Worm (Caenorhabditis elegans) whole organism, young adult: ENCODE data around the gene sor-3.

Experiments used
- B0261.1 ChIP-seq: sonication (generic microtip); optimal IDR thresholded peaks from 2 replicates; lab custom pipeline; 2016; ENCODE audit warnings: mild to moderate bottlenecking, missing genetic modification characterization, moderate library complexity, missing compliant biosample characterization
- B0336.3 ChIP-seq: fragments of 200-800 bp; sonication (Bioruptor generic); IDR thresholded peaks from 2 replicates; pipeline ENCODE4 v1.3.6; 2022; ENCODE audit warnings: missing genetic modification characterization, missing compliant biosample characterization
- C17E4.6 ChIP-seq: fragments of 200-800 bp; sonication (Bioruptor generic); IDR thresholded peaks from 2 replicates; pipeline ENCODE4 v1.3.6; 2022; ENCODE audit warnings: missing genetic modification reagents, missing genetic modification characterization, missing compliant biosample characterization
- F22D6.2 ChIP-seq: sonication (generic microtip); optimal IDR thresholded peaks from 2 replicates; lab custom pipeline; 2016; ENCODE audit warnings: mild to moderate bottlenecking, missing genetic modification characterization, missing compliant biosample characterization
- F33H1.4 ChIP-seq: fragments of 200-800 bp; sonication (Bioruptor generic); IDR thresholded peaks from 2 replicates; pipeline ENCODE4 v1.3.6; 2022; ENCODE audit warnings: missing genetic modification reagents, missing genetic modification characterization, missing compliant biosample characterization
- F57A8.1 ChIP-seq: fragments of 200-800 bp; sonication (Bioruptor generic); optimal IDR thresholded peaks from 2 replicates; lab custom pipeline; 2018; ENCODE audit warnings: mild to moderate bottlenecking, missing genetic modification characterization, moderate library complexity, missing compliant biosample characterization
- T07F8.4 ChIP-seq: sonication (generic microtip); optimal IDR thresholded peaks from 2 replicates; lab custom pipeline; 2016; ENCODE audit warnings: mild to moderate bottlenecking, missing genetic modification characterization, moderate library complexity, missing compliant biosample characterization
- ZK185.1 ChIP-seq: sonication (generic microtip); optimal IDR thresholded peaks from 2 replicates; lab custom pipeline; 2016; ENCODE audit warnings: mild to moderate bottlenecking, missing genetic modification characterization, missing compliant biosample characterization; ENCODE audit not compliant: poor library complexity, severe bottlenecking
- ama-1 ChIP-seq, 3 experiments: fragments of 150-350 bp in 1 of 3; sonication (generic microtip) in 2 of 3; optimal IDR thresholded peaks; 2 replicates each; lab custom pipeline; 2014 to 2018; ENCODE audit warnings: missing biosample characterization in 2 of 3, missing genetic modification characterization in 2 of 3, missing genetic modification reagents in 2 of 3
- aptf-2 ChIP-seq: fragments of 200-800 bp; sonication (Bioruptor generic); conservative IDR thresholded peaks from 2 replicates; pipeline ENCODE4 v1.3.6; 2022; ENCODE audit warnings: missing genetic modification reagents, missing genetic modification characterization, missing compliant biosample characterization
- aptf-3 ChIP-seq: fragments of 200-800 bp; sonication (Bioruptor generic); IDR thresholded peaks from 2 replicates; pipeline ENCODE4 v1.3.6; 2022; ENCODE audit warnings: missing genetic modification characterization, missing compliant biosample characterization
- attf-5 ChIP-seq: fragments of 200-800 bp; sonication (Bioruptor generic); optimal IDR thresholded peaks from 2 replicates; lab custom pipeline; 2018; ENCODE audit warnings: mild to moderate bottlenecking, missing genetic modification characterization, missing compliant biosample characterization
- attf-6 ChIP-seq: fragments of 200-800 bp; sonication (Bioruptor generic); IDR thresholded peaks from 2 replicates; pipeline ENCODE4 v1.3.6; 2022; ENCODE audit warnings: missing genetic modification reagents, missing genetic modification characterization, missing compliant biosample characterization
- bed-1 ChIP-seq: fragments of 200-800 bp; sonication (Bioruptor generic); IDR thresholded peaks from 2 replicates; pipeline ENCODE4 v1.3.6; 2022; ENCODE audit warnings: missing genetic modification reagents, missing genetic modification characterization, missing compliant biosample characterization
- ccch-3 ChIP-seq: fragments of 200-800 bp; sonication (Bioruptor generic); optimal IDR thresholded peaks from 2 replicates; lab custom pipeline; 2018; ENCODE audit warnings: mild to moderate bottlenecking, missing genetic modification characterization, missing compliant biosample characterization
- ceh-100 ChIP-seq: fragments of 200-800 bp; sonication (Bioruptor generic); IDR thresholded peaks from 2 replicates; pipeline ENCODE4 v1.3.6; 2022; ENCODE audit warnings: missing genetic modification reagents, missing genetic modification characterization, missing compliant biosample characterization
- ceh-79 ChIP-seq: sonication (generic microtip); optimal IDR thresholded peaks from 2 replicates; lab custom pipeline; 2017; ENCODE audit warnings: mild to moderate bottlenecking, missing genetic modification characterization, missing compliant biosample characterization
- chd-7 ChIP-seq: sonication (generic microtip); optimal IDR thresholded peaks from 2 replicates; lab custom pipeline; 2016; ENCODE audit warnings: mild to moderate bottlenecking, missing genetic modification characterization, moderate library complexity, missing compliant biosample characterization
- dox-1 ChIP-seq: fragments of 200-800 bp; sonication (Bioruptor generic); IDR thresholded peaks from 2 replicates; pipeline ENCODE4 v1.3.6; 2022; ENCODE audit warnings: missing genetic modification reagents, missing genetic modification characterization, missing compliant biosample characterization
- dpl-1 ChIP-seq: fragments of 150-350 bp; optimal IDR thresholded peaks from 2 replicates; lab custom pipeline; 2014; ENCODE audit warnings: missing biosample characterization, missing genetic modification reagents, missing genetic modification characterization
- ekl-4 ChIP-seq: fragments of 200-800 bp; sonication (Bioruptor generic); IDR thresholded peaks from 2 replicates; pipeline ENCODE4 v1.3.6; 2022; ENCODE audit warnings: missing genetic modification reagents, missing genetic modification characterization, missing compliant biosample characterization
- him-1 ChIP-seq: sonication (generic microtip); optimal IDR thresholded peaks from 2 replicates; lab custom pipeline; 2016; ENCODE audit warnings: missing genotype, missing genetic modification reagents, missing genetic modification characterization, missing compliant biosample characterization
- hlh-12 ChIP-seq: sonication (generic microtip); optimal IDR thresholded peaks from 2 replicates; lab custom pipeline; 2016; ENCODE audit warnings: missing genetic modification characterization, missing compliant biosample characterization
- hlh-26 ChIP-seq: fragments of 200-800 bp; sonication (Bioruptor generic); conservative IDR thresholded peaks from 2 replicates; pipeline ENCODE4 v1.3.6; 2022; ENCODE audit warnings: missing genetic modification reagents, missing genetic modification characterization, missing compliant biosample characterization
- hmg-1.2 ChIP-seq: fragments of 200-800 bp; sonication (Bioruptor generic); IDR thresholded peaks from 2 replicates; pipeline ENCODE4 v1.3.6; 2022; ENCODE audit warnings: missing genetic modification reagents, missing genetic modification characterization, missing compliant biosample characterization
- lag-1 ChIP-seq: fragments of 200-800 bp; sonication (Bioruptor generic); IDR thresholded peaks from 2 replicates; pipeline ENCODE4 v1.3.6; 2022; ENCODE audit warnings: missing genetic modification reagents, missing genetic modification characterization, missing compliant biosample characterization
- lin-26 ChIP-seq: fragments of 200-800 bp; sonication (Bioruptor generic); IDR thresholded peaks from 2 replicates; pipeline ENCODE4 v1.3.6; 2022; ENCODE audit warnings: missing genetic modification reagents, missing genetic modification characterization, missing compliant biosample characterization
- lsl-1 ChIP-seq: fragments of 200-800 bp; sonication (Bioruptor generic); optimal IDR thresholded peaks from 2 replicates; lab custom pipeline; 2018; ENCODE audit warnings: mild to moderate bottlenecking, missing genetic modification characterization, moderate library complexity, missing compliant biosample characterization
- madf-10 ChIP-seq: sonication (generic microtip); optimal IDR thresholded peaks from 2 replicates; lab custom pipeline; 2016; ENCODE audit warnings: mild to moderate bottlenecking, missing genetic modification characterization, missing compliant biosample characterization
- mes-4 ChIP-seq: sonication (generic microtip); optimal IDR thresholded peaks from 2 replicates; lab custom pipeline; 2016; ENCODE audit warnings: missing genotype, missing genetic modification characterization, missing compliant biosample characterization
- mxl-1 ChIP-seq: sonication (generic microtip); optimal IDR thresholded peaks from 2 replicates; lab custom pipeline; 2016; ENCODE audit warnings: missing genetic modification characterization, missing compliant biosample characterization
- nfyb-1 ChIP-seq: fragments of 200-800 bp; sonication (Bioruptor generic); IDR thresholded peaks from 2 replicates; pipeline ENCODE4 v1.3.6; 2022; ENCODE audit warnings: missing genetic modification reagents, missing genetic modification characterization, missing compliant biosample characterization
- nhr-179 ChIP-seq: sonication (generic microtip); optimal IDR thresholded peaks from 2 replicates; lab custom pipeline; 2016; ENCODE audit warnings: mild to moderate bottlenecking, missing genetic modification characterization, missing compliant biosample characterization
- nhr-27 ChIP-seq: fragments of 200-800 bp; sonication (Bioruptor generic); optimal IDR thresholded peaks from 2 replicates; lab custom pipeline; 2018; ENCODE audit warnings: mild to moderate bottlenecking, missing genetic modification characterization, moderate library complexity, missing compliant biosample characterization
- rec-8 ChIP-seq, 2 experiments: sonication (generic microtip); optimal IDR thresholded peaks; 2 replicates each; lab custom pipeline; 2016; ENCODE audit warnings: mild to moderate bottlenecking in 2 of 2, missing genetic modification characterization in 2 of 2, missing genetic modification reagents in 2 of 2, missing genotype in 2 of 2, missing biosample characterization in 1 of 2, missing compliant biosample characterization in 1 of 2, moderate library complexity in 1 of 2
- sea-2 ChIP-seq: fragments of 200-800 bp; sonication (Bioruptor generic); IDR thresholded peaks from 2 replicates; pipeline ENCODE4 v1.3.6; 2022; ENCODE audit warnings: missing genetic modification characterization, missing compliant biosample characterization
- snpc-1.3 ChIP-seq: sonication (generic microtip); optimal IDR thresholded peaks from 2 replicates; lab custom pipeline; 2017; ENCODE audit warnings: missing genetic modification characterization, mild to moderate bottlenecking, missing compliant biosample characterization, antibody characterized with exemption, moderate library complexity, missing genotype, missing genetic modification reagents; ENCODE audit not compliant: insufficient read depth
- zfh-2 ChIP-seq: fragments of 200-800 bp; sonication (Bioruptor generic); conservative IDR thresholded peaks from 2 replicates; pipeline ENCODE4 v1.3.6; 2022; ENCODE audit warnings: missing genetic modification reagents, missing genetic modification characterization, missing compliant biosample characterization
- ztf-18 ChIP-seq: sonication (generic microtip); optimal IDR thresholded peaks from 2 replicates; lab custom pipeline; 2016; ENCODE audit warnings: missing genotype, mild to moderate bottlenecking, missing genetic modification characterization, missing compliant biosample characterization
- ztf-28 ChIP-seq: fragments of 200-800 bp; sonication (Bioruptor generic); IDR thresholded peaks from 2 replicates; pipeline ENCODE4 v1.3.6; 2022; ENCODE audit warnings: missing genetic modification reagents, missing genetic modification characterization, missing compliant biosample characterization
- ztf-3 ChIP-seq: fragments of 200-800 bp; sonication (Bioruptor generic); optimal IDR thresholded peaks from 2 replicates; lab custom pipeline; 2018; ENCODE audit warnings: mild to moderate bottlenecking, missing genetic modification characterization, missing compliant biosample characterization

Gene sor-3

ce11 chrX:353134-353669 lies at the start of gene sor-3 (continued):
- TF ChIP-seq dpl-1 (GFP tag; lab: Kevin White, UChicago) (no peak), lag-1 (GFP tag; lab: Robert Waterston, UW) (no peak), aptf-3 (GFP tag; lab: Robert Waterston, UW) (no peak), hmg-1.2 (peak; percentile 87), ZK185.1 (tag; lab: Kevin White, UChicago) (peak; percentile 73), nhr-179 (peak; percentile 35), dox-1 (peak; percentile 78), nhr-27 (tag; lab: Kevin White, UChicago) (no peak), zfh-2 (GFP tag; lab: Robert Waterston, UW) (0 out of 2 replicates have a peak, but pooled peaks have one; percentile 30), lsl-1 (peak; percentile 0), mxl-1 (tag; lab: Kevin White, UChicago) (peak; percentile 85), lin-26 (peak; percentile 94), mes-4 (tag; lab: Kevin White, UChicago) (peak; percentile 66), ztf-3 (no peak), madf-10 (peak; percentile 82), nfyb-1 (GFP tag; lab: Robert Waterston, UW) (peak; percentile 85), F22D6.2 (peak; percentile 61), chd-7 (peak; percentile 64), attf-5 (peak; percentile 69), rec-8 (tag; optimal IDR thresholded peaks at IDR 0.05; lab: Kevin White, UChicago) (peak; percentile 64 to 71), ceh-100 (GFP tag; lab: Robert Waterston, UW) (no peak), ceh-79 (tag; lab: Kevin White, UChicago) (no peak), F57A8.1 (no peak), B0336.3 (GFP tag; lab: Robert Waterston, UW) (no peak), F33H1.4 (GFP tag; lab: Robert Waterston, UW) (peak; percentile 41), bed-1 (GFP tag; lab: Robert Waterston, UW) (no peak), aptf-2 (GFP tag; lab: Robert Waterston, UW) (no peak), sea-2 (GFP tag; lab: Robert Waterston, UW) (no peak), ekl-4 (GFP tag; lab: Robert Waterston, UW) (peak; percentile 67), ama-1 (optimal IDR thresholded peaks at IDR 0.05; lab: Kevin White, UChicago) (no peak), ama-1 (GFP tag; optimal IDR thresholded peaks at IDR 0.05; lab: Kevin White, UChicago) (peak; percentile 44 to 60), ccch-3 (GFP tag; lab: Kevin White, UChicago) (no peak), ztf-28 (0 out of 2 replicates have a peak, but pooled peaks have one; percentile 35)

ce11 chrX:305057-305456 lies 48.4 kb upstream of the sor-3 start:
- no peak for TF ChIP-seq hlh-12
- no peak for TF ChIP-seq F57A8.1
- TF ChIP-seq lag-1 (GFP tag; lab: Robert Waterston, UW) = no peak
- no peak for TF ChIP-seq T07F8.4
- no peak for TF ChIP-seq ztf-18 (tag; lab: Kevin White, UChicago)
- no peak for TF ChIP-seq B0261.1
- no peak for TF ChIP-seq attf-6 (GFP tag; lab: Robert Waterston, UW)
- TF ChIP-seq snpc-1.3 (tag; lab: Kevin White, UChicago) = no peak
- no peak for TF ChIP-seq him-1 (tag; lab: Kevin White, UChicago)
- no peak for TF ChIP-seq C17E4.6
- TF ChIP-seq chd-7 = no peak
- TF ChIP-seq hlh-26 (GFP tag; lab: Robert Waterston, UW) = no peak
- no peak for TF ChIP-seq dox-1
